Worm (Caenorhabditis elegans) whole organism, late embryonic: ENCODE data around the gene srd-64.

Experiments used
- K09A11.1 ChIP-seq: sonication (generic microtip); optimal IDR thresholded peaks from 2 replicates; lab custom pipeline; 2017; ENCODE audit warnings: antibody characterized with exemption, mild to moderate bottlenecking, missing genetic modification characterization, missing compliant biosample characterization; ENCODE audit not compliant: insufficient read depth
- ahr-1 ChIP-seq: sonication (generic microtip); optimal IDR thresholded peaks from 2 replicates; lab custom pipeline; 2016; ENCODE audit warnings: missing genetic modification characterization, missing compliant biosample characterization
- ama-1 ChIP-seq: fragments of 150-350 bp; optimal IDR thresholded peaks from 2 replicates; lab custom pipeline; 2014
- ceh-2 ChIP-seq: sonication (generic microtip); optimal IDR thresholded peaks from 2 replicates; lab custom pipeline; 2016; ENCODE audit warnings: missing genotype, missing genetic modification characterization, missing compliant biosample characterization
- ceh-22 ChIP-seq: sonication (generic microtip); optimal IDR thresholded peaks from 2 replicates; lab custom pipeline; 2017; ENCODE audit warnings: missing biosample characterization, missing genetic modification characterization
- che-1 ChIP-seq: sonication (generic microtip); optimal IDR thresholded peaks from 2 replicates; lab custom pipeline; 2016; ENCODE audit warnings: mild to moderate bottlenecking, missing genetic modification characterization, missing compliant biosample characterization
- dve-1 ChIP-seq: sonication (generic microtip); optimal IDR thresholded peaks from 2 replicates; lab custom pipeline; 2017; ENCODE audit warnings: antibody characterized with exemption, mild to moderate bottlenecking, missing genetic modification characterization, missing compliant biosample characterization

ce11 chrIII:1702337-1702736 lies 7.4 kb upstream of the srd-64 start, which contains the start of gene spex-3:
- TF ChIP-seq dve-1 (no peak), ceh-22 (tag; lab: Kevin White, UChicago) (no peak), che-1 (tag; lab: Kevin White, UChicago) (no peak), ceh-2 (no peak), ama-1 (lab: Kevin White, UChicago) (no peak), ahr-1 (tag; lab: Kevin White, UChicago) (no peak), K09A11.1 (tag; lab: Kevin White, UChicago) (no peak)
